Worm (Caenorhabditis elegans) whole organism, L4 larva: ENCODE measurements around the gene R07E5.5.
A peak's percentile ranks its signal among the peaks of the same experiment; 100 is the strongest.

Source experiments
- D1046.2 ChIP-seq: fragments of 200-800 bp; sonication (Bioruptor generic); IDR thresholded peaks from 2 replicates; pipeline ENCODE4 v1.3.6; 2022; ENCODE audit warnings: missing genetic modification characterization, missing compliant biosample characterization
- F10B5.3 ChIP-seq: sonication (generic microtip); optimal IDR thresholded peaks from 2 replicates; lab custom pipeline; 2016; ENCODE audit warnings: mild to moderate bottlenecking, missing genetic modification characterization, missing compliant biosample characterization
- F26F4.8 ChIP-seq: fragments of 200-800 bp; sonication (Bioruptor generic); conservative IDR thresholded peaks from 2 replicates; pipeline ENCODE4 v1.3.6; 2022; ENCODE audit warnings: missing genetic modification characterization, missing compliant biosample characterization
- F44E2.7 ChIP-seq: fragments of 200-800 bp; sonication (Bioruptor generic); IDR thresholded peaks from 2 replicates; pipeline ENCODE4 v2.1.2; 2022; ENCODE audit warnings: missing genetic modification characterization, missing compliant biosample characterization
- T20F7.1 ChIP-seq: fragments of 200-800 bp; sonication (Bioruptor generic); optimal IDR thresholded peaks from 2 replicates; lab custom pipeline; 2018; ENCODE audit warnings: mild to moderate bottlenecking, missing genetic modification characterization, missing compliant biosample characterization
- Y75B8A.6 ChIP-seq: fragments of 200-800 bp; sonication (Bioruptor generic); IDR thresholded peaks from 2 replicates; pipeline ENCODE4 v1.3.6; 2022; ENCODE audit warnings: missing genetic modification reagents, missing genetic modification characterization, missing compliant biosample characterization
- aha-1 ChIP-seq: fragments of 150-350 bp; peaks from one replicate; lab custom pipeline; 2014; ENCODE audit warnings: missing biosample characterization, missing genetic modification characterization
- aly-2 ChIP-seq: sonication (generic microtip); optimal IDR thresholded peaks from 2 replicates; lab custom pipeline; 2018; ENCODE audit warnings: missing biosample characterization, missing genetic modification characterization
- ama-1 ChIP-seq: fragments of 150-350 bp; optimal IDR thresholded peaks from 2 replicates; lab custom pipeline; 2014; ENCODE audit warnings: inconsistent platforms, mixed read lengths
- arid-1 ChIP-seq: fragments of 200-800 bp; sonication (Bioruptor generic); conservative IDR thresholded peaks from 2 replicates; pipeline ENCODE4 v1.3.6; 2022; ENCODE audit warnings: missing genetic modification reagents, missing genetic modification characterization, missing compliant biosample characterization
- ceh-32 ChIP-seq: sonication (generic microtip); optimal IDR thresholded peaks from 2 replicates; lab custom pipeline; 2016; ENCODE audit warnings: mild to moderate bottlenecking, missing genetic modification characterization, missing compliant biosample characterization; ENCODE audit not compliant: poor library complexity
- ceh-62 ChIP-seq: sonication (generic microtip); optimal IDR thresholded peaks from 2 replicates; lab custom pipeline; 2017; ENCODE audit warnings: missing biosample characterization, missing genetic modification characterization
- cey-2 ChIP-seq: sonication (generic microtip); optimal IDR thresholded peaks from 3 replicates; lab custom pipeline; 2017; ENCODE audit warnings: missing genetic modification characterization, mild to moderate bottlenecking, missing compliant biosample characterization, antibody characterized with exemption, borderline replicate concordance; ENCODE audit not compliant: insufficient read depth
- ctbp-1 ChIP-seq: fragments of 200-800 bp; sonication (Bioruptor generic); IDR thresholded peaks from 2 replicates; pipeline ENCODE4 v1.3.6; 2022; ENCODE audit warnings: missing genetic modification reagents, missing genetic modification characterization, missing compliant biosample characterization
- daf-19 ChIP-seq: fragments of 200-800 bp; sonication (Bioruptor generic); conservative IDR thresholded peaks from 2 replicates; pipeline ENCODE4 v1.3.6; 2022; ENCODE audit warnings: missing genetic modification characterization, missing compliant biosample characterization
- dmd-8 ChIP-seq: fragments of 200-800 bp; sonication (Bioruptor generic); IDR thresholded peaks from 2 replicates; pipeline ENCODE4 v1.3.6; 2022; ENCODE audit warnings: missing genetic modification characterization, missing compliant biosample characterization
- dmd-9 ChIP-seq: fragments of 200-800 bp; sonication (Bioruptor generic); IDR thresholded peaks from 2 replicates; pipeline ENCODE4 v1.3.6; 2022; ENCODE audit warnings: missing genetic modification reagents, missing genetic modification characterization, missing compliant biosample characterization
- dpl-1 ChIP-seq: fragments of 150-350 bp; optimal IDR thresholded peaks from 2 replicates; lab custom pipeline; 2014; ENCODE audit warnings: missing biosample characterization, missing genetic modification reagents, missing genetic modification characterization
- dve-1 ChIP-seq: sonication (generic microtip); optimal IDR thresholded peaks from 2 replicates; lab custom pipeline; 2017; ENCODE audit warnings: antibody characterized with exemption, mild to moderate bottlenecking, missing genetic modification characterization, missing compliant biosample characterization; ENCODE audit not compliant: insufficient read depth
- hif-1 ChIP-seq, 2 experiments: sonication (generic microtip); optimal IDR thresholded peaks; 2 replicates each; lab custom pipeline; 2016 to 2017; ENCODE audit warnings: missing compliant biosample characterization in 2 of 2, missing genetic modification characterization in 2 of 2, missing genetic modification reagents in 2 of 2, missing genotype in 2 of 2, mild to moderate bottlenecking in 1 of 2
- hlh-11 ChIP-seq: fragments of 200-800 bp; sonication (Bioruptor generic); optimal IDR thresholded peaks from 2 replicates; lab custom pipeline; 2018; ENCODE audit warnings: mild to moderate bottlenecking, missing genetic modification characterization, missing compliant biosample characterization
- hmg-1.1 ChIP-seq: fragments of 200-800 bp; sonication (Bioruptor generic); IDR thresholded peaks from 2 replicates; pipeline ENCODE4 v1.3.6; 2022; ENCODE audit warnings: missing genetic modification reagents, missing genetic modification characterization, missing compliant biosample characterization
- lim-7 ChIP-seq: fragments of 200-800 bp; sonication (Bioruptor generic); IDR thresholded peaks from 2 replicates; pipeline ENCODE4 v1.3.6; 2022; ENCODE audit warnings: missing genetic modification characterization, missing compliant biosample characterization
- lin-1 ChIP-seq: fragments of 200-800 bp; sonication (Bioruptor generic); IDR thresholded peaks from 2 replicates; pipeline ENCODE4 v1.3.6; 2022; ENCODE audit warnings: missing genetic modification reagents, missing genetic modification characterization, missing compliant biosample characterization
- lin-15B ChIP-seq: fragments of 150-350 bp; sonication (generic microtip); optimal IDR thresholded peaks from 3 replicates; lab custom pipeline; 2014; ENCODE audit warnings: missing biosample characterization, missing genetic modification characterization
- lin-29 ChIP-seq: fragments of 200-800 bp; sonication (Bioruptor generic); IDR thresholded peaks from 2 replicates; pipeline ENCODE4 v1.3.6; 2022; ENCODE audit warnings: missing genetic modification reagents, missing genetic modification characterization, missing compliant biosample characterization
- lir-3 ChIP-seq: sonication (generic microtip); optimal IDR thresholded peaks from 2 replicates; lab custom pipeline; 2016; ENCODE audit warnings: mild to moderate bottlenecking, missing genetic modification characterization, missing compliant biosample characterization
- madf-9 ChIP-seq: fragments of 200-800 bp; sonication (Bioruptor generic); conservative IDR thresholded peaks from 2 replicates; pipeline ENCODE4 v1.3.6; 2022; ENCODE audit warnings: missing genetic modification reagents, missing genetic modification characterization, missing compliant biosample characterization
- mes-2 ChIP-seq: sonication (generic microtip); optimal IDR thresholded peaks from 2 replicates; lab custom pipeline; 2016; ENCODE audit warnings: missing genotype, mild to moderate bottlenecking, missing genetic modification characterization, missing compliant biosample characterization; ENCODE audit not compliant: poor library complexity, severe bottlenecking
- mxl-2 ChIP-seq: fragments of 200-800 bp; sonication (Bioruptor generic); conservative IDR thresholded peaks from 2 replicates; pipeline ENCODE4 v1.3.6; 2022; ENCODE audit warnings: missing genetic modification reagents, missing genetic modification characterization, missing compliant biosample characterization
- mxl-3 ChIP-seq: fragments of 200-800 bp; sonication (Bioruptor generic); optimal IDR thresholded peaks from 2 replicates; lab custom pipeline; 2018; ENCODE audit warnings: mild to moderate bottlenecking, missing genetic modification characterization, missing compliant biosample characterization
- nhr-102 ChIP-seq: sonication (generic microtip); optimal IDR thresholded peaks from 2 replicates; lab custom pipeline; 2016; ENCODE audit warnings: mild to moderate bottlenecking, missing genetic modification characterization, moderate library complexity, missing compliant biosample characterization
- nhr-237 ChIP-seq: sonication (generic microtip); optimal IDR thresholded peaks from 2 replicates; lab custom pipeline; 2017; ENCODE audit warnings: missing biosample characterization, missing genetic modification characterization
- nhr-28 ChIP-seq: fragments of 150-350 bp; optimal IDR thresholded peaks from 2 replicates; lab custom pipeline; 2014; ENCODE audit warnings: missing biosample characterization, missing genetic modification characterization
- nhr-48 ChIP-seq: sonication (generic microtip); optimal IDR thresholded peaks from 2 replicates; lab custom pipeline; 2016; ENCODE audit warnings: mild to moderate bottlenecking, missing genetic modification characterization, missing compliant biosample characterization
- nhr-76 ChIP-seq: fragments of 150-350 bp; optimal IDR thresholded peaks from 2 replicates; lab custom pipeline; 2014; ENCODE audit warnings: missing biosample characterization, missing genetic modification characterization
- pha-4 ChIP-seq, 2 experiments: fragments of 150-350 bp in 1 of 2; fragments of 200-800 bp in 1 of 2; sonication (Bioruptor generic) in 1 of 2; IDR thresholded peaks in 1 of 2; optimal IDR thresholded peaks in 1 of 2; 2 replicates each; pipeline versions ENCODE4 v1.3.6 to Lab custom; 2014 to 2022; ENCODE audit warnings: missing genetic modification characterization in 2 of 2, missing genetic modification reagents in 2 of 2, missing biosample characterization in 1 of 2, missing compliant biosample characterization in 1 of 2
- php-3 ChIP-seq: fragments of 200-800 bp; sonication (Bioruptor generic); IDR thresholded peaks from 2 replicates; pipeline ENCODE4 v1.3.6; 2022; ENCODE audit warnings: missing genetic modification reagents, missing genetic modification characterization, missing compliant biosample characterization
- rbr-2 ChIP-seq: sonication (generic microtip); optimal IDR thresholded peaks from 2 replicates; lab custom pipeline; 2016; ENCODE audit warnings: missing genotype, missing genetic modification characterization, missing compliant biosample characterization
- set-16 ChIP-seq: fragments of 200-800 bp; sonication (Bioruptor generic); IDR thresholded peaks from 2 replicates; pipeline ENCODE4 v1.3.6; 2022; ENCODE audit warnings: missing genetic modification reagents, missing genetic modification characterization, missing compliant biosample characterization
- snpc-1.2 ChIP-seq: fragments of 200-800 bp; sonication (Bioruptor generic); IDR thresholded peaks from 2 replicates; pipeline ENCODE4 v1.3.6; 2022; ENCODE audit warnings: missing genetic modification reagents, missing genetic modification characterization, missing compliant biosample characterization
- snpc-4 ChIP-seq: fragments of 150-350 bp; optimal IDR thresholded peaks from 2 replicates; lab custom pipeline; 2014; ENCODE audit warnings: missing biosample characterization, missing genetic modification characterization
- spr-3 ChIP-seq: fragments of 200-800 bp; sonication (Bioruptor generic); optimal IDR thresholded peaks from 2 replicates; lab custom pipeline; 2018; ENCODE audit warnings: mild to moderate bottlenecking, missing genetic modification characterization, missing compliant biosample characterization
- tra-1 ChIP-seq: fragments of 200-800 bp; sonication (Bioruptor generic); IDR thresholded peaks from 2 replicates; pipeline ENCODE4 v1.3.6; 2022; ENCODE audit warnings: missing genetic modification reagents, missing genetic modification characterization, missing compliant biosample characterization
- unc-130 ChIP-seq: sonication (generic microtip); optimal IDR thresholded peaks from 2 replicates; lab custom pipeline; 2016; ENCODE audit warnings: missing genetic modification reagents, missing genetic modification characterization, missing compliant biosample characterization
- zfp-3 ChIP-seq: fragments of 200-800 bp; sonication (Bioruptor generic); conservative IDR thresholded peaks from 2 replicates; pipeline ENCODE4 v1.3.6; 2022; ENCODE audit warnings: missing genetic modification reagents, missing genetic modification characterization, missing compliant biosample characterization

The R07E5.5 gene

DNA sequence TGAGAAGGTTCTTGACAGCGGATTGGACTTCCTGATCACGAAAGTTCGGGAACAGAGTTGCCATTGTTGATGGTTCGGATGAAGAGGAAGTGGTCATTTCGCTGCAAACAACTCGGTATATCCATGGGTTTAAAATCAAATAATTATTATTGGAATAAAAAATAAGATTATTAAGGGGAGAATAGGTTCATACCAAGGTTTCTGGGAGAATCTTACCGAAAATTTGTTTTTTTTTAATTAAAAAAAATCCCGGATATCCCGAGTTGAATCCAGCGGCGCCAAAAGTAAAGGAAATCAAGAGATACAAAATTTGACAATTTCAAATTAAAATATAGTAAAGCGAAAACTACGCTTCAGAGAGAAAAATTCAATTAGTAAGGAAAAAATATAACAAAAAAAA lies 20.7 kb downstream of the R07E5.5 start, which contains the start of the genes R07E5.19 and pdcd-2:
Gene R07E5.19 (minus strand): TSS at position 101 of the 400 bp plus-strand sequence.
Gene pdcd-2 (minus strand): TSS at position 102 of the 400 bp plus-strand sequence.
- TF ChIP-seq lir-3 (tag; lab: Kevin White, UChicago) (no peak), php-3 (no peak), hif-1 (tag; optimal IDR thresholded peaks at IDR 0.05; lab: Kevin White, UChicago) (no peak), zfp-3 (GFP tag; lab: Robert Waterston, UW) (no peak), mxl-2 (GFP tag; lab: Robert Waterston, UW) (no peak), nhr-48 (no peak), mes-2 (tag; lab: Kevin White, UChicago) (no peak), dmd-9 (GFP tag; lab: Robert Waterston, UW) (no peak), rbr-2 (no peak), ceh-62 (no peak), D1046.2 (GFP tag; lab: Robert Waterston, UW) (no peak), ctbp-1 (GFP tag; lab: Robert Waterston, UW) (no peak), aly-2 (no peak), hmg-1.1 (no peak), cey-2 (tag; lab: Kevin White, UChicago) (no peak), snpc-4 (tag; lab: Kevin White, UChicago) (no peak)

DNA sequence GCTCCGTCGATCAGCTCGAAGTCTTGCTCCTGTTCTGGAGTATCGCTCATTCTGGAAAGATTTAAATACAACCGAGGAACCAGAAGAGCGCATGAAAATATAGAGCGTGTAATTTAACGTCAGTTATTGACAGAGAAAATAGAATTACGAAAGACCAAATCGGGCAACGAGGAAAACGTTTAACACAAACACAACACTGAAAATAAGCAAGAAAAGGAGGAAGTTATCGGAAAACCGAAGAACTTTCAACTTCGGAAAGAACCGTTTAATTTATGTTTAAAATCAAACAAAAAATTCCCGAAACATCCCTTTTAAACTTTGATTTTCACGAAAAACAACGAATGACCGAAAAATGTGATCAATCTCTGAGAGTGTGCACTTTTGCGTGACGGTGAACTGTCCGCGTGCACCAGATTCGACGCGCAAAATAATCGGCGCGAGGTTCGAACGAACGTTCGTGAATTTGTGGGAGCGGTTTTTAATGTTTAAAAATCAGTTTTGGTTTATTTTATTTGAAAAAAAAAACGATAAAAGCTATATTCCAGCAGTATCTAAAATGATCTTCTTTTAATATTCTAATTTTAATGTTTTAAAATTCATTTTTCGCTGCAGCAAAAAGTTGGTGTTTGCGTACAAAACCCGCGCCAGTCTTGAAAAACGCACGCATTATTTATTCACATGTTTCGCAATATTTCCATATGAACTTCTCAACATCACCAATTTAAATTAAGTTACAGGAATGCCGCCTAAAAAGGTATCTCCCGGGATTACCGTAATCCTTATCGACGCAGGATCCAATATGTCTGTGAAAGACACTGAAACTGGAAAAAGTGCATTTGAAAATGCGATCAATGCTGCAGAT lies 22.1 kb downstream of the R07E5.5 start, which contains the start of the genes R07E5.7 and cku-80:
Gene R07E5.7 (minus strand): TSS at position 51 of the 862 bp plus-strand sequence.
Gene cku-80 (plus strand): TSS at position 732 of the 862 bp plus-strand sequence.
- TF ChIP-seq nhr-76 (no peak), mxl-3 (no peak), Y75B8A.6 (GFP tag; lab: Robert Waterston, UW) (no peak), snpc-1.2 (GFP tag; lab: Robert Waterston, UW) (no peak), snpc-4 (tag; lab: Kevin White, UChicago) (no peak), nhr-102 (tag; lab: Kevin White, UChicago) (no peak), php-3 (no peak), F26F4.8 (GFP tag; lab: Robert Waterston, UW) (no peak), tra-1 (GFP tag; lab: Robert Waterston, UW) (no peak), nhr-28 (tag; lab: Kevin White, UChicago) (peak; percentile 39), pha-4 (GFP tag; IDR thresholded peaks at IDR 0.05; lab: Robert Waterston, UW) (no peak), pha-4 (tag; optimal IDR thresholded peaks at IDR 0.05; lab: Kevin White, UChicago) (no peak), mxl-2 (GFP tag; lab: Robert Waterston, UW) (no peak), dmd-8 (GFP tag; lab: Robert Waterston, UW) (no peak), cey-2 (tag; lab: Kevin White, UChicago) (no peak), dpl-1 (GFP tag; lab: Kevin White, UChicago) (peak; percentile 88), set-16 (GFP tag; lab: Robert Waterston, UW) (no peak), unc-130 (GFP tag; lab: Kevin White, UChicago) (no peak), dve-1 (tag; lab: Kevin White, UChicago) (peak; percentile 64), aha-1 (tag; lab: Kevin White, UChicago) (no peak), nhr-237 (no peak), ama-1 (lab: Kevin White, UChicago) (peak; percentile 27), daf-19 (GFP tag; lab: Robert Waterston, UW) (0 out of 2 replicates have a peak, but pooled peaks have one; percentile 35), hlh-11 (tag; lab: Kevin White, UChicago) (peak; percentile 55), ctbp-1 (GFP tag; lab: Robert Waterston, UW) (no peak), madf-9 (GFP tag; lab: Robert Waterston, UW) (no peak), lin-15B (peak; percentile 33), lin-29 (GFP tag; lab: Robert Waterston, UW) (no peak), lim-7 (GFP tag; lab: Robert Waterston, UW) (no peak), arid-1 (no peak), T20F7.1 (GFP tag; lab: Kevin White, UChicago) (no peak), ceh-32 (tag; lab: Kevin White, UChicago) (no peak), hmg-1.1 (peak; percentile 42; the same call in 1 of the 2 replicates), spr-3 (GFP tag; lab: Kevin White, UChicago) (no peak), F44E2.7 (GFP tag; lab: Robert Waterston, UW) (no peak), lin-1 (GFP tag; lab: Robert Waterston, UW) (no peak), F10B5.3 (no peak)
